Worm (Caenorhabditis elegans) whole organism, L4 larva: ENCODE results near the gene F18E3.13.

ENCODE experiments used
- F26F4.8 ChIP-seq: fragments of 200-800 bp; sonication (Bioruptor generic); conservative IDR thresholded peaks from 2 replicates; pipeline ENCODE4 v1.3.6; 2022; ENCODE audit warnings: missing genetic modification characterization, missing compliant biosample characterization
- T26A8.4 ChIP-seq: fragments of 200-800 bp; sonication (Bioruptor generic); IDR thresholded peaks from 2 replicates; pipeline ENCODE4 v1.3.6; 2022; ENCODE audit warnings: missing genetic modification characterization, missing compliant biosample characterization
- Y105C5A.15 ChIP-seq: fragments of 200-800 bp; sonication (Bioruptor generic); IDR thresholded peaks from 2 replicates; pipeline ENCODE4 v1.3.6; 2022; ENCODE audit warnings: missing genetic modification characterization, missing compliant biosample characterization
- ZK337.2 ChIP-seq: fragments of 200-800 bp; sonication (Bioruptor generic); IDR thresholded peaks from 2 replicates; pipeline ENCODE4 v1.3.6; 2022; ENCODE audit warnings: missing genetic modification reagents, missing genetic modification characterization, missing compliant biosample characterization
- ceh-20 ChIP-seq: fragments of 200-800 bp; sonication (Bioruptor generic); IDR thresholded peaks from 2 replicates; pipeline ENCODE4 v1.3.6; 2022; ENCODE audit warnings: missing genetic modification reagents, missing genetic modification characterization, missing compliant biosample characterization
- ceh-32 ChIP-seq: sonication (generic microtip); optimal IDR thresholded peaks from 2 replicates; lab custom pipeline; 2016; ENCODE audit warnings: mild to moderate bottlenecking, missing genetic modification characterization, missing compliant biosample characterization; ENCODE audit not compliant: poor library complexity
- ceh-44 ChIP-seq: fragments of 200-800 bp; sonication (Bioruptor generic); IDR thresholded peaks from 2 replicates; pipeline ENCODE4 v1.3.6; 2022; ENCODE audit warnings: missing genetic modification reagents, missing genetic modification characterization, missing compliant biosample characterization
- ceh-62 ChIP-seq: sonication (generic microtip); optimal IDR thresholded peaks from 2 replicates; lab custom pipeline; 2017; ENCODE audit warnings: missing biosample characterization, missing genetic modification characterization
- cey-2 ChIP-seq: sonication (generic microtip); optimal IDR thresholded peaks from 3 replicates; lab custom pipeline; 2017; ENCODE audit warnings: missing genetic modification characterization, mild to moderate bottlenecking, missing compliant biosample characterization, antibody characterized with exemption, borderline replicate concordance; ENCODE audit not compliant: insufficient read depth
- ctbp-1 ChIP-seq: fragments of 200-800 bp; sonication (Bioruptor generic); IDR thresholded peaks from 2 replicates; pipeline ENCODE4 v1.3.6; 2022; ENCODE audit warnings: missing genetic modification reagents, missing genetic modification characterization, missing compliant biosample characterization
- daf-16 ChIP-seq, 3 experiments: sonication (generic microtip); optimal IDR thresholded peaks; 2 replicates each; lab custom pipeline; 2016 to 2017; ENCODE audit warnings: missing genetic modification characterization in 3 of 3, missing genetic modification reagents in 3 of 3, mild to moderate bottlenecking in 2 of 3, missing compliant biosample characterization in 2 of 3, missing biosample characterization in 1 of 3, moderate library complexity in 1 of 3
- daf-19 ChIP-seq: fragments of 200-800 bp; sonication (Bioruptor generic); conservative IDR thresholded peaks from 2 replicates; pipeline ENCODE4 v1.3.6; 2022; ENCODE audit warnings: missing genetic modification characterization, missing compliant biosample characterization
- dmd-8 ChIP-seq: fragments of 200-800 bp; sonication (Bioruptor generic); IDR thresholded peaks from 2 replicates; pipeline ENCODE4 v1.3.6; 2022; ENCODE audit warnings: missing genetic modification characterization, missing compliant biosample characterization
- dve-1 ChIP-seq: sonication (generic microtip); optimal IDR thresholded peaks from 2 replicates; lab custom pipeline; 2017; ENCODE audit warnings: antibody characterized with exemption, mild to moderate bottlenecking, missing genetic modification characterization, missing compliant biosample characterization; ENCODE audit not compliant: insufficient read depth
- fos-1 ChIP-seq: fragments of 150-350 bp; optimal IDR thresholded peaks from 2 replicates; lab custom pipeline; 2014; ENCODE audit warnings: missing biosample characterization, missing genetic modification characterization
- hlh-30 ChIP-seq: sonication (generic microtip); optimal IDR thresholded peaks from 2 replicates; lab custom pipeline; 2017; ENCODE audit warnings: antibody characterized with exemption, mild to moderate bottlenecking, missing genetic modification characterization, missing compliant biosample characterization; ENCODE audit not compliant: insufficient read depth
- jun-1 ChIP-seq: fragments of 150-350 bp; optimal IDR thresholded peaks from 2 replicates; lab custom pipeline; 2014; ENCODE audit warnings: missing biosample characterization, missing genetic modification reagents, missing genetic modification characterization
- lin-15B ChIP-seq: fragments of 150-350 bp; sonication (generic microtip); optimal IDR thresholded peaks from 3 replicates; lab custom pipeline; 2014; ENCODE audit warnings: missing biosample characterization, missing genetic modification characterization
- lin-29 ChIP-seq: fragments of 200-800 bp; sonication (Bioruptor generic); IDR thresholded peaks from 2 replicates; pipeline ENCODE4 v1.3.6; 2022; ENCODE audit warnings: missing genetic modification reagents, missing genetic modification characterization, missing compliant biosample characterization
- lin-38 ChIP-seq: fragments of 200-800 bp; sonication (Bioruptor generic); IDR thresholded peaks from 2 replicates; pipeline ENCODE4 v1.3.6; 2022; ENCODE audit warnings: missing genetic modification reagents, missing genetic modification characterization, missing compliant biosample characterization
- lsy-2 ChIP-seq, 2 experiments: fragments of 150-350 bp in 1 of 2; sonication (generic microtip) in 1 of 2; optimal IDR thresholded peaks; 2 replicates each; lab custom pipeline; 2014 to 2017; ENCODE audit warnings: missing biosample characterization in 2 of 2, missing genetic modification characterization in 2 of 2
- madf-5 ChIP-seq, 2 experiments: fragments of 200-800 bp; sonication (Bioruptor generic); IDR thresholded peaks; 2 replicates each; pipeline ENCODE4 v1.3.6; 2022; ENCODE audit warnings: missing compliant biosample characterization in 2 of 2, missing genetic modification characterization in 2 of 2
- mdl-1 ChIP-seq, 2 experiments: fragments of 150-350 bp in 1 of 2; sonication (generic microtip) in 1 of 2; optimal IDR thresholded peaks; 2 replicates each; lab custom pipeline; 2014 to 2017; ENCODE audit warnings: missing biosample characterization in 2 of 2, missing genetic modification characterization in 2 of 2
- nhr-10 ChIP-seq: fragments of 150-350 bp; optimal IDR thresholded peaks from 2 replicates; lab custom pipeline; 2014; ENCODE audit warnings: missing biosample characterization, missing genetic modification characterization
- nhr-28 ChIP-seq: fragments of 150-350 bp; optimal IDR thresholded peaks from 2 replicates; lab custom pipeline; 2014; ENCODE audit warnings: missing biosample characterization, missing genetic modification characterization
- nhr-6 ChIP-seq: fragments of 150-350 bp; optimal IDR thresholded peaks from 2 replicates; lab custom pipeline; 2014; ENCODE audit warnings: missing biosample characterization, missing genetic modification characterization
- nhr-76 ChIP-seq: fragments of 150-350 bp; optimal IDR thresholded peaks from 2 replicates; lab custom pipeline; 2014; ENCODE audit warnings: missing biosample characterization, missing genetic modification characterization
- pha-4 ChIP-seq, 2 experiments: fragments of 150-350 bp in 1 of 2; fragments of 200-800 bp in 1 of 2; sonication (Bioruptor generic) in 1 of 2; IDR thresholded peaks in 1 of 2; optimal IDR thresholded peaks in 1 of 2; 2 replicates each; pipeline versions ENCODE4 v1.3.6 to Lab custom; 2014 to 2022; ENCODE audit warnings: missing genetic modification characterization in 2 of 2, missing genetic modification reagents in 2 of 2, missing biosample characterization in 1 of 2, missing compliant biosample characterization in 1 of 2
- pqm-1 ChIP-seq: sonication (generic microtip); optimal IDR thresholded peaks from 2 replicates; lab custom pipeline; 2017; ENCODE audit warnings: missing biosample characterization, missing genetic modification characterization
- set-16 ChIP-seq: fragments of 200-800 bp; sonication (Bioruptor generic); IDR thresholded peaks from 2 replicates; pipeline ENCODE4 v1.3.6; 2022; ENCODE audit warnings: missing genetic modification reagents, missing genetic modification characterization, missing compliant biosample characterization
- unc-39 ChIP-seq: sonication (generic microtip); optimal IDR thresholded peaks from 2 replicates; lab custom pipeline; 2017; ENCODE audit warnings: missing biosample characterization, missing genetic modification characterization
- unc-62 ChIP-seq, 3 experiments: fragments of 150-350 bp in 1 of 3; sonication (generic microtip); optimal IDR thresholded peaks in 2 of 3; peaks in 1 of 3; 1 replicate in 1 of 3; 2 replicates in 2 of 3; lab custom pipeline; 2014 to 2017; ENCODE audit warnings: missing biosample characterization in 3 of 3, missing genetic modification characterization in 3 of 3, missing genetic modification reagents in 3 of 3, missing genotype in 1 of 3

F18E3.13 gene

ce11 chrV:7389771-7390170, 26.2 kb upstream of the F18E3.13 start, which contains the start of gene C02H6.1:
TSS of gene C02H6.1 (minus strand) at chrV:7389871.
- TF ChIP-seq daf-16 (GFP tag; optimal IDR thresholded peaks at IDR 0.05; lab: Kevin White, UChicago) (no peak), daf-16 (tag; optimal IDR thresholded peaks at IDR 0.05; lab: Kevin White, UChicago) (no peak), pha-4 (GFP tag; IDR thresholded peaks at IDR 0.05; lab: Robert Waterston, UW) (no peak), pha-4 (tag; optimal IDR thresholded peaks at IDR 0.05; lab: Kevin White, UChicago) (no peak), dmd-8 (GFP tag; lab: Robert Waterston, UW) (no peak), ceh-44 (GFP tag; lab: Robert Waterston, UW) (no peak), Y105C5A.15 (GFP tag; lab: Robert Waterston, UW) (no peak), jun-1 (tag; lab: Kevin White, UChicago) (no peak), cey-2 (tag; lab: Kevin White, UChicago) (no peak), madf-5 (GFP tag; IDR thresholded peaks at IDR 0.05; lab: Robert Waterston, UW) (no peak), ZK337.2 (GFP tag; lab: Robert Waterston, UW) (no peak), ceh-20 (no peak), daf-19 (no peak), ceh-62 (tag; lab: Kevin White, UChicago) (no peak), nhr-10 (tag; lab: Kevin White, UChicago) (no peak), lsy-2 (tag; optimal IDR thresholded peaks at IDR 0.05; lab: Kevin White, UChicago) (no peak), fos-1 (no peak), lin-29 (GFP tag; lab: Robert Waterston, UW) (no peak), ctbp-1 (no peak), lin-38 (GFP tag; lab: Robert Waterston, UW) (no peak)
- TF ChIP-seq, all 104 proteins: peak for 0

ce11 chrV:7391933-7392332, 24.0 kb upstream of the F18E3.13 start, which contains the start of gene fbxa-105:
TSS of gene fbxa-105 (minus strand) at chrV:7392029.
- TF ChIP-seq nhr-28, result peak; percentile 26
- TF ChIP-seq dve-1 (tag; lab: Kevin White, UChicago), result peak; percentile 24
- no peak for TF ChIP-seq ceh-62 (tag; lab: Kevin White, UChicago)
- no peak for TF ChIP-seq hlh-30 (tag; lab: Kevin White, UChicago)
- TF ChIP-seq daf-16 (GFP tag; optimal IDR thresholded peaks at IDR 0.05; lab: Kevin White, UChicago), result no peak
- TF ChIP-seq daf-16 (tag; optimal IDR thresholded peaks at IDR 0.05; lab: Kevin White, UChicago), result peak; percentile 59
- peak; percentile 77 for TF ChIP-seq pqm-1
- TF ChIP-seq lin-15B, result no peak

ce11 chrV:7395359-7395758, 20.6 kb upstream of the F18E3.13 start, which contains the start of gene srx-9:
TSS of gene srx-9 (minus strand) at chrV:7395459.
- no peak for TF ChIP-seq mdl-1 (tag; optimal IDR thresholded peaks at IDR 0.05; lab: Kevin White, UChicago)
- TF ChIP-seq unc-62 (GFP tag; optimal IDR thresholded peaks at IDR 0.05 in 1 of 2; lab: Kevin White, UChicago), result peak in 1 of 2 experiments; percentile 2
- TF ChIP-seq unc-62 (tag; optimal IDR thresholded peaks at IDR 0.05; lab: Kevin White, UChicago), result no peak
- no peak for TF ChIP-seq ceh-32
- TF ChIP-seq nhr-76, result no peak
- no peak for TF ChIP-seq F26F4.8
- no peak for TF ChIP-seq set-16 (GFP tag; lab: Robert Waterston, UW)
- TF ChIP-seq nhr-6 (tag; lab: Kevin White, UChicago), result no peak
- TF ChIP-seq, all 104 proteins: peak for 1

- no peak for TF ChIP-seq lsy-2 (tag; optimal IDR thresholded peaks at IDR 0.05; lab: Kevin White, UChicago)
- no peak for TF ChIP-seq ceh-44 (GFP tag; lab: Robert Waterston, UW)
- no peak for TF ChIP-seq unc-39 (tag; lab: Kevin White, UChicago)
- TF ChIP-seq T26A8.4 (GFP tag; lab: Robert Waterston, UW), result no peak
Measured at ce11 chrV:7399202-7399601, 16.8 kb upstream of the F18E3.13 start, which contains the start of gene gst-41. TSS of gene gst-41 (minus strand) at chrV:7399302.
